Fruit fly (Drosophila melanogaster) whole organism, embryonic: ENCODE data around the gene BOD1.

ENCODE experiments used
- Bgb ChIP-seq: fragments of 200-800 bp; sonication (Bioruptor generic); IDR thresholded peaks from 2 replicates; pipeline ENCODE4 v1.3.6; 2022; ENCODE audit warnings: missing biosample characterization, missing genetic modification characterization; ENCODE audit not compliant: partially characterized antibody
- CG10654 ChIP-seq: fragments of 200-800 bp; sonication (Bioruptor generic); optimal IDR thresholded peaks from 2 replicates; lab custom pipeline; 2016; ENCODE audit warnings: missing biosample characterization, missing genetic modification characterization
- CG10979 ChIP-seq: fragments of 200-800 bp; sonication (Bioruptor generic); optimal IDR thresholded peaks from 2 replicates; lab custom pipeline; 2018; ENCODE audit warnings: missing biosample characterization, mild to moderate bottlenecking, missing genetic modification characterization, moderate library complexity
- CG11723 ChIP-seq: fragments of 200-800 bp; sonication (Bioruptor generic); optimal IDR thresholded peaks from 2 replicates; lab custom pipeline; 2017; ENCODE audit warnings: missing biosample characterization, mild to moderate bottlenecking, missing genetic modification characterization
- CG12236 ChIP-seq: fragments of 200-800 bp; sonication (Bioruptor generic); optimal IDR thresholded peaks from 2 replicates; lab custom pipeline; 2016; ENCODE audit warnings: missing biosample characterization, missing genetic modification characterization
- CG12299 ChIP-seq: fragments of 200-800 bp; sonication (Bioruptor generic); optimal IDR thresholded peaks from 2 replicates; lab custom pipeline; 2018; ENCODE audit warnings: missing biosample characterization, mild to moderate bottlenecking, missing genetic modification characterization
- CG17361 ChIP-seq: fragments of 200-800 bp; sonication (Bioruptor generic); IDR thresholded peaks from 3 replicates; pipeline ENCODE4 v1.3.6; 2022; ENCODE audit warnings: missing biosample characterization, missing genetic modification characterization
- CG17385 ChIP-seq: fragments of 200-800 bp; sonication (Bioruptor generic); optimal IDR thresholded peaks from 3 replicates; lab custom pipeline; 2018; ENCODE audit warnings: missing biosample characterization, mild to moderate bottlenecking, missing genetic modification characterization
- CG1792 ChIP-seq: fragments of 200-800 bp; sonication (Bioruptor generic); optimal IDR thresholded peaks from 2 replicates; lab custom pipeline; 2016; ENCODE audit warnings: missing biosample characterization, missing genetic modification characterization
- CG2678 ChIP-seq: fragments of 200-800 bp; sonication (Bioruptor generic); optimal IDR thresholded peaks from 3 replicates; lab custom pipeline; 2019; ENCODE audit warnings: missing biosample characterization, mild to moderate bottlenecking, missing genetic modification characterization, moderate library complexity
- CG30403 ChIP-seq: fragments of 200-800 bp; sonication (Bioruptor generic); optimal IDR thresholded peaks from 3 replicates; lab custom pipeline; 2016; ENCODE audit warnings: missing biosample characterization, missing genetic modification characterization
- CG3407 ChIP-seq: fragments of 200-800 bp; sonication (Bioruptor generic); optimal IDR thresholded peaks from 2 replicates; lab custom pipeline; 2018; ENCODE audit warnings: missing biosample characterization, mild to moderate bottlenecking, missing genetic modification characterization
- CG3995 ChIP-seq: fragments of 200-800 bp; sonication (Bioruptor generic); optimal IDR thresholded peaks from 3 replicates; lab custom pipeline; 2016; ENCODE audit warnings: missing biosample characterization, missing genetic modification characterization
- CG42726 ChIP-seq: fragments of 200-800 bp; sonication (Bioruptor generic); IDR thresholded peaks from 2 replicates; pipeline ENCODE4 v1.3.6; 2022; ENCODE audit warnings: missing biosample characterization, missing genetic modification characterization; ENCODE audit not compliant: partially characterized antibody
- CG4404 ChIP-seq: fragments of 200-800 bp; sonication (Bioruptor generic); IDR thresholded peaks from 2 replicates; pipeline ENCODE4 v1.3.6; 2022; ENCODE audit warnings: missing biosample characterization, missing genetic modification characterization
- CG5180 ChIP-seq: fragments of 200-800 bp; sonication (Bioruptor generic); optimal IDR thresholded peaks from 3 replicates; lab custom pipeline; 2017; ENCODE audit warnings: missing biosample characterization, missing genetic modification characterization, mild to moderate bottlenecking, moderate library complexity, missing genetic modification reagents
- CG6272 ChIP-seq: fragments of 200-800 bp; sonication (Bioruptor generic); IDR thresholded peaks from 2 replicates; pipeline ENCODE4 v1.3.6; 2022; ENCODE audit warnings: missing biosample characterization, missing genetic modification characterization
- CG6689 ChIP-seq: fragments of 200-800 bp; sonication (Bioruptor generic); IDR thresholded peaks from 2 replicates; pipeline ENCODE4 v1.3.6; 2022; ENCODE audit warnings: missing biosample characterization, missing genetic modification characterization
- CrebB ChIP-seq: fragments of 200-800 bp; sonication (Bioruptor generic); optimal IDR thresholded peaks from 3 replicates; lab custom pipeline; 2018; ENCODE audit warnings: missing biosample characterization, mild to moderate bottlenecking, missing genetic modification characterization
- D19B ChIP-seq: fragments of 200-800 bp; sonication (Bioruptor generic); optimal IDR thresholded peaks from 2 replicates; lab custom pipeline; 2017; ENCODE audit warnings: missing biosample characterization, mild to moderate bottlenecking, missing genetic modification characterization
- Dp ChIP-seq: fragments of 200-800 bp; sonication (Bioruptor generic); optimal IDR thresholded peaks from 2 replicates; lab custom pipeline; 2018; ENCODE audit warnings: missing biosample characterization, mild to moderate bottlenecking, missing genetic modification characterization, moderate library complexity
- Eip74EF ChIP-seq, 2 experiments: fragments of 200-800 bp in 1 of 2; fragments of >200 bp in 1 of 2; sonication (Bioruptor generic) in 1 of 2; optimal IDR thresholded peaks; 2 replicates each; lab custom pipeline; 2017 to 2019; ENCODE audit warnings: missing biosample characterization in 2 of 2, missing genetic modification characterization in 2 of 2, mild to moderate bottlenecking in 1 of 2, moderate library complexity in 1 of 2
- Fer1 ChIP-seq: fragments of 200-800 bp; sonication (Bioruptor generic); optimal IDR thresholded peaks from 2 replicates; lab custom pipeline; 2017; ENCODE audit warnings: missing biosample characterization, mild to moderate bottlenecking, missing genetic modification characterization
- Hmr ChIP-seq: fragments of 200-800 bp; sonication (Bioruptor generic); optimal IDR thresholded peaks from 3 replicates; lab custom pipeline; 2017; ENCODE audit warnings: mild to moderate bottlenecking, missing biosample characterization, missing genetic modification reagents, missing genetic modification characterization
- Hr3 ChIP-seq: fragments of 200-800 bp; sonication (Bioruptor generic); optimal IDR thresholded peaks from 3 replicates; lab custom pipeline; 2016; ENCODE audit warnings: missing biosample characterization, missing genetic modification characterization
- Hr39 ChIP-seq: fragments of >200 bp; optimal IDR thresholded peaks from 2 replicates; lab custom pipeline; 2017
- Kr ChIP-seq: fragments of 200-800 bp; sonication (Bioruptor generic); optimal IDR thresholded peaks from 2 replicates; lab custom pipeline; 2017; ENCODE audit warnings: missing biosample characterization, mild to moderate bottlenecking, missing genetic modification characterization
- Meics ChIP-seq: fragments of 200-800 bp; sonication (Bioruptor generic); optimal IDR thresholded peaks from 2 replicates; lab custom pipeline; 2017; ENCODE audit warnings: missing biosample characterization, mild to moderate bottlenecking, missing genetic modification characterization
- Nf-YB ChIP-seq: fragments of 200-800 bp; sonication (Bioruptor generic); optimal IDR thresholded peaks from 3 replicates; lab custom pipeline; 2019; ENCODE audit warnings: missing biosample characterization, mild to moderate bottlenecking, missing genetic modification characterization, moderate library complexity
- Scr ChIP-seq: fragments of 200-800 bp; sonication (Bioruptor generic); IDR thresholded peaks from 2 replicates; pipeline ENCODE4 v1.3.6; 2022; ENCODE audit warnings: missing biosample characterization, missing genetic modification characterization; ENCODE audit not compliant: partially characterized antibody
- Ssrp ChIP-seq: fragments of 200-800 bp; sonication (Bioruptor generic); optimal IDR thresholded peaks from 2 replicates; lab custom pipeline; 2018; ENCODE audit warnings: missing biosample characterization, mild to moderate bottlenecking, missing genetic modification characterization, moderate library complexity
- Xrp1 ChIP-seq: fragments of 200-800 bp; sonication (Bioruptor generic); IDR thresholded peaks from 2 replicates; pipeline ENCODE4 v1.3.6; 2022; ENCODE audit warnings: missing biosample characterization, missing genetic modification characterization
- amos ChIP-seq: fragments of 200-800 bp; sonication (Bioruptor generic); IDR thresholded peaks from 2 replicates; pipeline ENCODE4 v1.3.6; 2022; ENCODE audit warnings: missing biosample characterization, missing genetic modification characterization; ENCODE audit not compliant: partially characterized antibody
- chinmo ChIP-seq: fragments of 200-800 bp; sonication (Bioruptor generic); IDR thresholded peaks from 4 replicates; pipeline ENCODE4 v1.3.6; 2022; ENCODE audit warnings: missing biosample characterization, missing genetic modification characterization; ENCODE audit not compliant: partially characterized antibody
- ci ChIP-seq: fragments of 200-800 bp; sonication (Bioruptor generic); IDR thresholded peaks from 3 replicates; pipeline ENCODE4 v1.3.6; 2022; ENCODE audit warnings: missing biosample characterization, missing genetic modification characterization
- dpn ChIP-seq, 2 experiments: fragments of 200-800 bp; sonication (Bioruptor generic); optimal IDR thresholded peaks; 3 replicates each; lab custom pipeline; 2016; ENCODE audit warnings: missing biosample characterization in 2 of 2, missing genetic modification characterization in 2 of 2
- ems ChIP-seq: fragments of 200-800 bp; sonication (Bioruptor generic); optimal IDR thresholded peaks from 3 replicates; lab custom pipeline; 2016; ENCODE audit warnings: missing biosample characterization, missing genetic modification characterization
- gfzf ChIP-seq: fragments of 200-800 bp; sonication (Bioruptor generic); optimal IDR thresholded peaks from 2 replicates; lab custom pipeline; 2016; ENCODE audit warnings: missing biosample characterization, mild to moderate bottlenecking, missing genetic modification characterization, moderate library complexity
- grn ChIP-seq: fragments of 200-800 bp; sonication (Bioruptor generic); optimal IDR thresholded peaks from 3 replicates; lab custom pipeline; 2017; ENCODE audit warnings: missing biosample characterization, missing genetic modification characterization
- gsb-n ChIP-seq: fragments of 200-800 bp; sonication (Bioruptor generic); optimal IDR thresholded peaks from 3 replicates; lab custom pipeline; 2018; ENCODE audit warnings: missing biosample characterization, mild to moderate bottlenecking, missing genetic modification characterization
- h ChIP-seq: fragments of >200 bp; optimal IDR thresholded peaks from 2 replicates; lab custom pipeline; 2017
- hth ChIP-seq: fragments of >200 bp; optimal IDR thresholded peaks from 2 replicates; lab custom pipeline; 2017; ENCODE audit warnings: inconsistent platforms
- lmd ChIP-seq: fragments of 200-800 bp; sonication (Bioruptor generic); IDR thresholded peaks from 2 replicates; pipeline ENCODE4 v1.3.6; 2022; ENCODE audit warnings: missing biosample characterization, missing genetic modification characterization
- psq ChIP-seq: fragments of 200-800 bp; sonication (Bioruptor generic); optimal IDR thresholded peaks from 2 replicates; lab custom pipeline; 2017; ENCODE audit warnings: missing biosample characterization, missing genetic modification characterization
- rib ChIP-seq: fragments of 200-800 bp; sonication (Bioruptor generic); IDR thresholded peaks from 2 replicates; pipeline ENCODE4 v1.3.6; 2022; ENCODE audit warnings: missing biosample characterization, missing genetic modification characterization
- toy ChIP-seq: fragments of 200-800 bp; sonication (Bioruptor generic); IDR thresholded peaks from 2 replicates; pipeline ENCODE4 v1.3.6; 2022; ENCODE audit warnings: missing biosample characterization, missing genetic modification characterization
- trem ChIP-seq: fragments of 200-800 bp; optimal IDR thresholded peaks from 3 replicates; lab custom pipeline; 2019; ENCODE audit warnings: missing biosample characterization, mild to moderate bottlenecking, missing genetic modification characterization, moderate library complexity
- vvl ChIP-seq: fragments of 200-800 bp; sonication (Bioruptor generic); IDR thresholded peaks from 2 replicates; pipeline ENCODE4 v1.3.6; 2022; ENCODE audit warnings: missing biosample characterization, missing genetic modification characterization
- wek ChIP-seq: fragments of 200-800 bp; sonication (Bioruptor generic); optimal IDR thresholded peaks from 3 replicates; lab custom pipeline; 2018; ENCODE audit warnings: missing biosample characterization, mild to moderate bottlenecking, missing genetic modification characterization, moderate library complexity

BOD1 gene

dm6 chr3R:27928984-27929924 is 8.8 kb upstream of the BOD1 start (continued):
- TF ChIP-seq CG12299 (tag; lab: Kevin White, UChicago) (no peak), Hmr (GFP tag; lab: Kevin White, UChicago) (no peak), CG42726 (GFP tag; lab: Robert Waterston, UW) (no peak), toy (no peak), Meics (GFP tag; lab: Kevin White, UChicago) (no peak), CG10979 (tag; lab: Kevin White, UChicago) (no peak), psq (GFP tag; lab: Kevin White, UChicago) (no peak), CG17385 (no peak), CrebB (no peak), CG5180 (GFP tag; lab: Kevin White, UChicago) (no peak), CG2678 (no peak), CG30403 (GFP tag; lab: Kevin White, UChicago) (no peak), CG17361 (GFP tag; lab: Robert Waterston, UW) (no peak), wek (GFP tag; lab: Kevin White, UChicago) (no peak), CG6272 (GFP tag; lab: Robert Waterston, UW) (no peak), vvl (GFP tag; lab: Robert Waterston, UW) (no peak), CG6689 (GFP tag; lab: Robert Waterston, UW) (no peak), dpn (GFP tag; optimal IDR thresholded peaks at IDR 0.05; lab: Kevin White, UChicago) (no peak), gsb-n (no peak), amos (GFP tag; lab: Robert Waterston, UW) (0 out of 2 replicates have a peak, but pooled peaks have one; percentile 9), D19B (GFP tag; lab: Kevin White, UChicago) (no peak), Kr (no peak), lmd (GFP tag; lab: Robert Waterston, UW) (no peak), chinmo (0 out of 4 replicates have a peak, but pooled peaks have one; percentile 47), ci (GFP tag; lab: Robert Waterston, UW) (peak; percentile 47; the same call in 1 of the 3 replicates), Hr3 (no peak), gfzf (GFP tag; lab: Kevin White, UChicago) (no peak), ems (GFP tag; lab: Kevin White, UChicago) (no peak), Xrp1 (no peak), CG11723 (GFP tag; lab: Kevin White, UChicago) (no peak), CG3995 (GFP tag; lab: Kevin White, UChicago) (no peak), CG3407 (GFP tag; lab: Kevin White, UChicago) (no peak), CG12236 (no peak), Eip74EF (GFP tag; optimal IDR thresholded peaks at IDR 0.05; lab: Kevin White, UChicago) (no peak), Bgb (GFP tag; lab: Robert Waterston, UW) (0 out of 2 replicates have a peak, but pooled peaks have one; percentile 12), Ssrp (tag; lab: Kevin White, UChicago) (no peak), Hr39 (lab: Kevin White, UChicago) (no peak), grn (peak; percentile 65), h (lab: Kevin White, UChicago) (no peak), Fer1 (GFP tag; lab: Kevin White, UChicago) (no peak), hth (lab: Kevin White, UChicago) (no peak), trem (tag; lab: Kevin White, UChicago) (peak; percentile 52), Dp (GFP tag; lab: Kevin White, UChicago) (peak; percentile 53), Scr (GFP tag; lab: Robert Waterston, UW) (no peak), CG1792 (GFP tag; lab: Kevin White, UChicago) (no peak), CG4404 (GFP tag; lab: Robert Waterston, UW) (no peak), Nf-YB (no peak), rib (GFP tag; lab: Robert Waterston, UW) (no peak), CG10654 (no peak)
